Fruit fly (Drosophila melanogaster) whole organism, prepupa: ENCODE measurements around the gene CG7945.

ENCODE experiments used
- CG8632 ChIP-seq: fragments of 200-800 bp; sonication (Bioruptor generic); optimal IDR thresholded peaks from 3 replicates; lab custom pipeline; 2016; ENCODE audit warnings: missing biosample characterization, missing genetic modification characterization
- Hr38 ChIP-seq: sonication (Bioruptor generic); optimal IDR thresholded peaks from 2 replicates; lab custom pipeline; 2016; ENCODE audit warnings: missing biosample characterization, missing genetic modification characterization
- fd85E ChIP-seq: fragments of 200-800 bp; sonication (Bioruptor generic); optimal IDR thresholded peaks from 3 replicates; lab custom pipeline; 2016; ENCODE audit warnings: missing biosample characterization, missing genetic modification characterization
- lz ChIP-seq: fragments of 200-800 bp; sonication (Bioruptor generic); optimal IDR thresholded peaks from 3 replicates; lab custom pipeline; 2016; ENCODE audit warnings: missing biosample characterization, missing genetic modification characterization

dm6 chr3L:15513264-15513663, 10.7 kb downstream of the CG7945 start:
- TF ChIP-seq lz (GFP tag; lab: Kevin White, UChicago): no peak
- no peak for TF ChIP-seq Hr38 (GFP tag; lab: Kevin White, UChicago)
- no peak for TF ChIP-seq fd85E (GFP tag; lab: Kevin White, UChicago)
- TF ChIP-seq CG8632 (GFP tag; lab: Kevin White, UChicago): no peak
